Fruit fly (Drosophila melanogaster) S2 (cell line): ENCODE results near the gene betaNACtes1.

Experiments used
- CG8478 ChIP-seq: fragments of >200 bp; optimal IDR thresholded peaks from 2 replicates; lab custom pipeline; 2018
- CTCF ChIP-seq, 2 experiments: fragments of >200 bp; optimal IDR thresholded peaks; 2 replicates each; lab custom pipeline; 2018

DNA sequence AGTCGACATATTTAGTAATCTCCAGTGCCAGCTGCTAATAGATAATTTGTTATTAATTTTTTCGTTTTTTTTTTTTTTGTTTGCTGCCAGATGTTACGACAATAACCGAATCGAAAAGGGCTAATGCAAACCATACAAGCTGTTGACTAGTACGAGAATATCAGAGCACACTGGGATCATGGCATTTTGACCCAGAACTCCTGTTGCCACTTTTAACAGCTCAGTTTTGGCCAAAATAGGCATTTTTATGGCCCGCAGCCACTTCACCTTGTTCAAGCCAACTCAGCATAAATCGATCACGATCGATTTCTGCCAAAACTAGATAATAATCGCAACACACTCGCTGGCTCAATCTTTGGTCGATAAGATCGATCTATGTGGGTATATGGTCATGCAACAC, 20.5 kb downstream of the betaNACtes1 start, which contains the start of gene CG12479:
- TF ChIP-seq CG8478 (lab: Kevin White, UChicago) (no peak), CTCF (optimal IDR thresholded peaks at IDR 0.05; lab: Kevin White, UChicago) (no peak)
